Worm (Caenorhabditis elegans) whole organism, early embryonic: ENCODE results near the gene K01A11.1.
"Not testable (repeated sequence)": the region's sequence is repeated elsewhere in the genome, so short reads cannot be mapped to it uniquely, and the experiment has no call there.

Source experiments
- B0310.2 ChIP-seq: sonication (generic microtip); optimal IDR thresholded peaks from 2 replicates; lab custom pipeline; 2016; ENCODE audit warnings: mild to moderate bottlenecking, missing genetic modification characterization, missing compliant biosample characterization
- F13C5.2 ChIP-seq: sonication (generic microtip); optimal IDR thresholded peaks from 2 replicates; lab custom pipeline; 2017; ENCODE audit warnings: mild to moderate bottlenecking, missing genetic modification characterization, inconsistent platforms, missing compliant biosample characterization
- aly-1 ChIP-seq: sonication (generic microtip); optimal IDR thresholded peaks from 2 replicates; lab custom pipeline; 2016; ENCODE audit warnings: missing genetic modification characterization, missing compliant biosample characterization
- ama-1 ChIP-seq: fragments of 150-350 bp; optimal IDR thresholded peaks from 2 replicates; lab custom pipeline; 2014
- ceh-13 ChIP-seq: fragments of 200-800 bp; sonication (Bioruptor generic); optimal IDR thresholded peaks from 2 replicates; lab custom pipeline; 2018; ENCODE audit warnings: mild to moderate bottlenecking, missing genetic modification characterization, missing compliant biosample characterization
- ceh-36 ChIP-seq: sonication (generic microtip); optimal IDR thresholded peaks from 2 replicates; lab custom pipeline; 2016; ENCODE audit warnings: missing genetic modification characterization, inconsistent platforms, missing compliant biosample characterization
- ets-7 ChIP-seq: sonication (generic microtip); optimal IDR thresholded peaks from 2 replicates; lab custom pipeline; 2016; ENCODE audit warnings: missing genotype, missing genetic modification characterization, missing compliant biosample characterization
- flt-1 ChIP-seq: fragments of 200-800 bp; sonication (Bioruptor generic); IDR thresholded peaks from 2 replicates; pipeline ENCODE4 v1.3.6; 2022; ENCODE audit warnings: missing genetic modification characterization, missing compliant biosample characterization
- hmbx-1 ChIP-seq: sonication (generic microtip); optimal IDR thresholded peaks from 2 replicates; lab custom pipeline; 2016; ENCODE audit warnings: mild to moderate bottlenecking, missing genetic modification characterization, missing compliant biosample characterization
- hmg-4 ChIP-seq: fragments of 200-800 bp; sonication (Bioruptor generic); optimal IDR thresholded peaks from 2 replicates; lab custom pipeline; 2018; ENCODE audit warnings: mild to moderate bottlenecking, missing genetic modification characterization, missing compliant biosample characterization
- hnd-1 ChIP-seq: sonication (generic microtip); optimal IDR thresholded peaks from 2 replicates; lab custom pipeline; 2016; ENCODE audit warnings: missing genetic modification characterization, missing compliant biosample characterization
- pes-1 ChIP-seq: fragments of 200-800 bp; sonication (Bioruptor generic); IDR thresholded peaks from 2 replicates; pipeline ENCODE4 v1.3.6; 2022; ENCODE audit warnings: missing genetic modification reagents, missing genetic modification characterization, missing compliant biosample characterization
- scrt-1 ChIP-seq: fragments of 200-800 bp; sonication (Bioruptor generic); IDR thresholded peaks from 2 replicates; pipeline ENCODE4 v1.3.6; 2022; ENCODE audit warnings: missing genetic modification characterization, missing compliant biosample characterization
- sea-1 ChIP-seq: fragments of 200-800 bp; sonication (Bioruptor generic); conservative IDR thresholded peaks from 2 replicates; pipeline ENCODE4 v1.3.6; 2022; ENCODE audit warnings: missing genetic modification characterization, missing compliant biosample characterization
- tbx-11 ChIP-seq: fragments of 200-800 bp; sonication (Bioruptor generic); IDR thresholded peaks from 2 replicates; pipeline ENCODE4 v1.3.6; 2022; ENCODE audit warnings: missing genetic modification characterization, missing compliant biosample characterization
- tbx-37 ChIP-seq: fragments of 200-800 bp; sonication (Bioruptor generic); conservative IDR thresholded peaks from 2 replicates; pipeline ENCODE4 v1.3.6; 2022; ENCODE audit warnings: missing genetic modification reagents, missing genetic modification characterization, missing compliant biosample characterization
- tra-4 ChIP-seq: sonication (generic microtip); optimal IDR thresholded peaks from 2 replicates; lab custom pipeline; 2017; ENCODE audit warnings: missing genetic modification characterization, missing compliant biosample characterization

Gene K01A11.1

ce11 chrIII:3456226-3456625, 24.9 kb upstream of the K01A11.1 start:
- no peak for TF ChIP-seq flt-1 (GFP tag; lab: Robert Waterston, UW)
- no peak for TF ChIP-seq ets-7 (tag; lab: Kevin White, UChicago)
- no peak for TF ChIP-seq B0310.2
- TF ChIP-seq F13C5.2 (tag; lab: Kevin White, UChicago): peak; percentile 76
- no peak for TF ChIP-seq sea-1 (GFP tag; lab: Robert Waterston, UW)
- no peak for TF ChIP-seq ama-1 (lab: Kevin White, UChicago)
- TF ChIP-seq ceh-13 (GFP tag; lab: Kevin White, UChicago): no peak
- TF ChIP-seq hmbx-1: no peak
- peak; percentile 1 for TF ChIP-seq hmg-4 (GFP tag; lab: Kevin White, UChicago)
- peak; percentile 51; the same call in 1 of the 2 replicates for TF ChIP-seq pes-1 (GFP tag; lab: Robert Waterston, UW)
- TF ChIP-seq tbx-11 (GFP tag; lab: Robert Waterston, UW): no peak
- TF ChIP-seq aly-1: no peak
- no peak for TF ChIP-seq scrt-1 (GFP tag; lab: Robert Waterston, UW)

- TF ChIP-seq tra-4 (tag; lab: Kevin White, UChicago); ceh-13 (GFP tag; lab: Kevin White, UChicago); ets-7 (tag; lab: Kevin White, UChicago): not testable (repeated sequence)
Measured at ce11 chrIII:3454045-3454444, 22.8 kb upstream of the K01A11.1 start, which contains the start of gene C34C12.1. TSS of gene C34C12.1 (plus strand) at chrIII:3454345.

ce11 chrIII:3453486-3453885, 22.2 kb upstream of the K01A11.1 start, which contains the start of gene C34C12.2:
TSS of gene C34C12.2 (plus strand) at chrIII:3453786.
- not testable (repeated sequence) for TF ChIP-seq tbx-37 (GFP tag; lab: Robert Waterston, UW); ama-1 (lab: Kevin White, UChicago); aly-1

DNA sequence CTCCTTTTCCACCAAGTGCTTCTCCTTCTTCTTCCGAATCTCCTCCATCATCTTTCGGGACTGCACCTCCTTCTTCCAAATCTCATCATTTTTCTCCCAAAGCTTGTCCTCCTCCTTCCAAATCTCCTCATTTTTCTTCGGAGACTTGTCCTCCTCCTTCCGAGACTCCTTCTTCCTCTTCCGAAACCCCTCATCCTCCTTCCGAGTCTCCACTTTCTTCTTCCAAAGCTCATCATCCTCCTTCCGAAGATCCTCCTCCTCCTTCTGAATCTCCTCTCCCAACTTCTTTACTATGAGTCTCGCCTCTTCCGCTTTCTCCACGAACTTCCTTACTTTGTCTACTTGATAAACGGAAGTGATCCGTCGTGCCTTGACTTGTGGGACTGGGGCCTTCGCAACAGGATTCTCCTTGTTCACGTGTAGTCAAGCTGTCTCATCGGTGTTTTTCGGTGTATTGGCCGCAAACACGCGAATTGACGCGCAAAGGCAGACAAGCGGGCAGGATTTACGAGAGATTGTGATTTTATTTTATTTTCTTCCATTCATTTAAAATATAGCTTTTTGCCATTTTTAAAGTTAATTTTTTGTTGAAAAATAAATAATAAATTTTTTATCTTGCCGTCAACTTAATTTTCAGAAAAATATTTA, 21.4 kb upstream of the K01A11.1 start, which contains the start of the genes K01A11.3 and C34C12.12:
TSS of gene K01A11.3 (minus strand) at position 51 of the 648 bp plus-strand sequence.
TSS of gene C34C12.12 (plus strand) at position 632 of the 648 bp plus-strand sequence.
- TF ChIP-seq hmbx-1 (no peak), tbx-11 (GFP tag; lab: Robert Waterston, UW) (no peak), aly-1 (no peak), sea-1 (GFP tag; lab: Robert Waterston, UW) (no peak)

ce11 chrIII:3444139-3444538, 12.9 kb upstream of the K01A11.1 start, which contains the start of gene spe-41:
TSS of gene spe-41 (minus strand) at chrIII:3444210.
- TF ChIP-seq F13C5.2 (tag; lab: Kevin White, UChicago): no peak
- TF ChIP-seq ceh-36: no peak

- TF ChIP-seq hnd-1 (tag; lab: Kevin White, UChicago) (no peak), ets-7 (tag; lab: Kevin White, UChicago) (no peak), aly-1 (no peak), B0310.2 (no peak), hmbx-1 (no peak), scrt-1 (GFP tag; lab: Robert Waterston, UW) (no peak), ama-1 (lab: Kevin White, UChicago) (no peak), tbx-37 (GFP tag; lab: Robert Waterston, UW) (no peak), tra-4 (tag; lab: Kevin White, UChicago) (no peak), flt-1 (GFP tag; lab: Robert Waterston, UW) (no peak), hmg-4 (GFP tag; lab: Kevin White, UChicago) (no peak), sea-1 (GFP tag; lab: Robert Waterston, UW) (no peak), tbx-11 (GFP tag; lab: Robert Waterston, UW) (no peak), pes-1 (GFP tag; lab: Robert Waterston, UW) (no peak), F13C5.2 (tag; lab: Kevin White, UChicago) (no peak)
Measured at ce11 chrIII:3437139-3437538, 5.9 kb upstream of the K01A11.1 start.

- no peak for TF ChIP-seq pes-1 (GFP tag; lab: Robert Waterston, UW)
- no peak for TF ChIP-seq hnd-1 (tag; lab: Kevin White, UChicago)
- no peak for TF ChIP-seq ceh-13 (GFP tag; lab: Kevin White, UChicago)
- no peak for TF ChIP-seq tbx-11 (GFP tag; lab: Robert Waterston, UW)
- no peak for TF ChIP-seq tra-4 (tag; lab: Kevin White, UChicago)
- no peak for TF ChIP-seq tbx-37 (GFP tag; lab: Robert Waterston, UW)
- no peak for TF ChIP-seq F13C5.2 (tag; lab: Kevin White, UChicago)
- TF ChIP-seq ceh-36: no peak
- no peak for TF ChIP-seq ama-1 (lab: Kevin White, UChicago)
- TF ChIP-seq hmbx-1: no peak
- TF ChIP-seq ets-7 (tag; lab: Kevin White, UChicago): no peak
- TF ChIP-seq aly-1: no peak
- TF ChIP-seq flt-1 (GFP tag; lab: Robert Waterston, UW): no peak
- TF ChIP-seq sea-1 (GFP tag; lab: Robert Waterston, UW): no peak
- no peak for TF ChIP-seq scrt-1 (GFP tag; lab: Robert Waterston, UW)
- TF ChIP-seq hmg-4 (GFP tag; lab: Kevin White, UChicago): no peak
Measured at ce11 chrIII:3435152-3435551, 3.9 kb upstream of the K01A11.1 start.

- no peak for TF ChIP-seq hnd-1 (tag; lab: Kevin White, UChicago)
- TF ChIP-seq tbx-37 (GFP tag; lab: Robert Waterston, UW): no peak
- no peak for TF ChIP-seq B0310.2
- TF ChIP-seq ama-1 (lab: Kevin White, UChicago): no peak
- TF ChIP-seq aly-1: no peak
- TF ChIP-seq hmbx-1: no peak
- TF ChIP-seq tra-4 (tag; lab: Kevin White, UChicago): no peak
- no peak for TF ChIP-seq F13C5.2 (tag; lab: Kevin White, UChicago)
- TF ChIP-seq sea-1 (GFP tag; lab: Robert Waterston, UW): no peak
- no peak for TF ChIP-seq scrt-1 (GFP tag; lab: Robert Waterston, UW)
- TF ChIP-seq flt-1 (GFP tag; lab: Robert Waterston, UW): no peak
- no peak for TF ChIP-seq ceh-36
- no peak for TF ChIP-seq ceh-13 (GFP tag; lab: Kevin White, UChicago)
- no peak for TF ChIP-seq hmg-4 (GFP tag; lab: Kevin White, UChicago)
Measured at ce11 chrIII:3430667-3431066, 618 bp downstream of the K01A11.1 start.
